Worm (Caenorhabditis elegans) whole organism, midembryonic: Measurements from ENCODE around the gene F35H12.6.

ENCODE experiments used
- T22C8.4 ChIP-seq: fragments of 200-800 bp; sonication (Bioruptor generic); IDR thresholded peaks from 2 replicates; pipeline ENCODE4 v1.3.6; 2022; ENCODE audit warnings: missing genetic modification characterization, missing compliant biosample characterization
- cog-1 ChIP-seq: sonication (generic microtip); optimal IDR thresholded peaks from 2 replicates; lab custom pipeline; 2016; ENCODE audit warnings: missing genetic modification characterization, missing compliant biosample characterization
- flt-1 ChIP-seq: fragments of 200-800 bp; sonication (Bioruptor generic); IDR thresholded peaks from 2 replicates; pipeline ENCODE4 v1.3.6; 2022; ENCODE audit warnings: missing genetic modification characterization, missing compliant biosample characterization
- klf-2 ChIP-seq: fragments of 200-800 bp; sonication (Bioruptor generic); conservative IDR thresholded peaks from 2 replicates; pipeline ENCODE4 v1.3.6; 2022; ENCODE audit warnings: missing genetic modification reagents, missing genetic modification characterization, missing compliant biosample characterization
- med-1 ChIP-seq: sonication (generic microtip); optimal IDR thresholded peaks from 2 replicates; lab custom pipeline; 2017; ENCODE audit warnings: missing genetic modification characterization, mild to moderate bottlenecking, missing compliant biosample characterization, antibody characterized with exemption, missing genetic modification reagents; ENCODE audit not compliant: insufficient read depth
- ref-1 ChIP-seq: fragments of 200-800 bp; sonication (Bioruptor generic); conservative IDR thresholded peaks from 2 replicates; pipeline ENCODE4 v1.3.6; 2022; ENCODE audit warnings: missing genetic modification reagents, missing genetic modification characterization, missing compliant biosample characterization
- tab-1 ChIP-seq: fragments of 200-800 bp; sonication (Bioruptor generic); IDR thresholded peaks from 2 replicates; pipeline ENCODE4 v1.3.6; 2022; ENCODE audit warnings: missing genetic modification characterization, missing compliant biosample characterization
- ztf-23 ChIP-seq: fragments of 200-800 bp; sonication (Bioruptor generic); IDR thresholded peaks from 2 replicates; pipeline ENCODE4 v1.3.6; 2022; ENCODE audit warnings: missing genetic modification reagents, missing genetic modification characterization, missing compliant biosample characterization
- ztf-29 ChIP-seq: fragments of 200-800 bp; sonication (Bioruptor generic); IDR thresholded peaks from 2 replicates; pipeline ENCODE4 v1.3.6; 2022; ENCODE audit warnings: missing genetic modification reagents, missing genetic modification characterization, missing compliant biosample characterization

Gene F35H12.6

DNA sequence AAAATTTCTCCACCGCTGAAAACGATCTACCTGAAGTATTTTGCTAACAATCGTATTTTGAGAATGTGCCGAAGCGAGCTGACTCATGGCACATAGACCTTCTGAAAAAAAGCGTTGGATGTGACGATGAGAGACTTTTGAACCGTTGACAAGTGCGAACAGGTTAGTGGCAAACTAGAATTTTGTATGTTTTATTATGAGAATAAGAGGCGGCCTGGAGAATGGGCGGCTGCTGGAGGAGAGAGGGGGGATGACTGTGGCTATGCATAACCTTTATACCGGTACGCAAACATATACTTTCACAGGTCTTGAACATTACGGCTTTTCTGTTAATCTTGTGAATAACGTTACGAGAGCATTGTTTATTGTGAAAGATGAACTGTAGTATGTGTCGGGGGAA, 24.8 kb upstream of the F35H12.6 start, which contains the start of gene mam-1:
Gene mam-1, minus strand, starts transcription at position 101 of the 400 bp plus-strand sequence.
- TF ChIP-seq med-1 (GFP tag; lab: Kevin White, UChicago) (no peak), ztf-29 (GFP tag; lab: Robert Waterston, UW) (no peak), tab-1 (GFP tag; lab: Robert Waterston, UW) (no peak), T22C8.4 (GFP tag; lab: Robert Waterston, UW) (no peak), ref-1 (GFP tag; lab: Robert Waterston, UW) (no peak), cog-1 (tag; lab: Kevin White, UChicago) (no peak), klf-2 (no peak), flt-1 (no peak), ztf-23 (GFP tag; lab: Robert Waterston, UW) (no peak)

ce11 chrX:897948-898347, 15.1 kb upstream of the F35H12.6 start, which contains the start of gene mab-7:
TSS of gene mab-7 (minus strand) at chrX:898048.
- TF ChIP-seq ztf-29 (GFP tag; lab: Robert Waterston, UW) (no peak), ztf-23 (GFP tag; lab: Robert Waterston, UW) (no peak), med-1 (GFP tag; lab: Kevin White, UChicago) (no peak), tab-1 (GFP tag; lab: Robert Waterston, UW) (no peak), klf-2 (no peak), flt-1 (no peak), cog-1 (tag; lab: Kevin White, UChicago) (no peak)

- TF ChIP-seq ztf-23 (GFP tag; lab: Robert Waterston, UW) (no peak), T22C8.4 (GFP tag; lab: Robert Waterston, UW) (no peak), flt-1 (no peak), tab-1 (GFP tag; lab: Robert Waterston, UW) (no peak), klf-2 (no peak), ref-1 (GFP tag; lab: Robert Waterston, UW) (no peak), ztf-29 (GFP tag; lab: Robert Waterston, UW) (no peak), med-1 (GFP tag; lab: Kevin White, UChicago) (no peak), cog-1 (tag; lab: Kevin White, UChicago) (no peak)
These were observed 10.6 kb upstream of the F35H12.6 start, which contains the start of gene ZC13.10 for ce11 chrX:902512-902911. TSS of gene ZC13.10 (minus strand) at chrX:902612.

DNA sequence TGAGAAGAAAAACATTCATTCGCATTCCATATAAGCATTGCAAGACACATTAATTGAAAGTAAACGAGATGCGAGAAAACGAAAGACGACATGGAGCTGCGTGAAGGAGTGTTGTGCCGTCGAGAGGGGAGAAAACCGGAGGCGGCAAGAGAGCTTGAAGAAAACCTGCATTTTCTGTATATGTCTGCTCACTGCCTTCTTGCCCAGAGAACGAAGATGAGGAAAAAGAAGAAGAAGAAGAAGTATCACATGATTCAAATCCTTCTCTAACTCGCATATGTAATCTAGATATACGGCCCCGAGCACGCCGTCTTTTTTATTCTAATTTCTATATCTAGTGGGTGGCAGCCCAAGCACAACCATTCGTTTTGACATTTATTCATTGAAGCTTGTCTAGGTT, 2.8 kb upstream of the F35H12.6 start:
- TF ChIP-seq flt-1 (no peak), ztf-23 (GFP tag; lab: Robert Waterston, UW) (no peak), klf-2 (no peak), cog-1 (tag; lab: Kevin White, UChicago) (no peak), tab-1 (GFP tag; lab: Robert Waterston, UW) (no peak), T22C8.4 (GFP tag; lab: Robert Waterston, UW) (no peak), med-1 (GFP tag; lab: Kevin White, UChicago) (no peak), ref-1 (GFP tag; lab: Robert Waterston, UW) (no peak), ztf-29 (GFP tag; lab: Robert Waterston, UW) (no peak)

DNA sequence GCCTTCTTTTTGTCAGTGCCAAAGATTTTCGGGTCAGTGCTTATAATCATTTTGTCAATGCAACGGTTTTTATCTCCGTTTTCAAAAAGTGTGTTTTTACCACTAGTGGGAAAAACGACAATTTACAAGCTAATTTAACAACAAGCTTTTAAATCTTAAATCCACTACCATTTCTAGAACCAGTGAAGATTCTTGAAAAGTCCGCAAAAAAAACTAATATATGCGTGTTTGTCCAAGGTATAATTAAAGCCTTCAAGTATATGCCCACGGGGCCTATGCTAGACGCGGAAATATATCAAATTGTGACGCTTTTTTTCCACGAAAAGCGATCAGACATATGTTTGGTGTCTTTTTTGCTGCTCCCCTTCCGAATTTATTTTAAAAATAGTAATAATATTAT, 526 bp upstream of the F35H12.6 start:
- TF ChIP-seq ztf-29 (GFP tag; lab: Robert Waterston, UW): no peak
- TF ChIP-seq ztf-23 (GFP tag; lab: Robert Waterston, UW): no peak
- no peak for TF ChIP-seq ref-1 (GFP tag; lab: Robert Waterston, UW)
- TF ChIP-seq med-1 (GFP tag; lab: Kevin White, UChicago): no peak
- TF ChIP-seq flt-1: no peak
- TF ChIP-seq cog-1 (tag; lab: Kevin White, UChicago): no peak
- TF ChIP-seq klf-2: no peak
- no peak for TF ChIP-seq tab-1 (GFP tag; lab: Robert Waterston, UW)
- no peak for TF ChIP-seq T22C8.4 (GFP tag; lab: Robert Waterston, UW)

DNA sequence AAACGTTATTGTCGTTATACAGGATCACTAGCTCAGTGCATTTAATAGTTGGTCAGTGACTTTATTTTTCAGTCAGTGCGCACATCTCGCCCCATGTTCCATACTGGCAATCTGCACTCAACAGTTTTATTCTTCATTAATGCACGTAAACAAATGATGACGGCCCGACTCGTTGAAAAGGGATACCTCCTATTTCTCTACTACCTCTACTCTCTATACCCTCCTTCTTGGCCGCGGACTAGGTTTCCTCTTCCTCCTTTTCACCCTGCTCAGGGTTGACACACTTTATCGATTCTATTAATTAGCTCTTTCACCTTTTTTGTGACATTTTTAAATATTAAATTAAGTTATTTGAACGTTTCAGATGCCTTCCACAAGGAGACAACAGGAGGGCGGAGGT, 2.4 kb downstream of the F35H12.6 start, which contains the start of gene sel-12:
Gene sel-12, plus strand, starts transcription at position 358 of the 400 bp plus-strand sequence.
- TF ChIP-seq klf-2: no peak
- TF ChIP-seq ztf-23 (GFP tag; lab: Robert Waterston, UW): no peak
- TF ChIP-seq T22C8.4 (GFP tag; lab: Robert Waterston, UW): no peak
- no peak for TF ChIP-seq cog-1 (tag; lab: Kevin White, UChicago)
- TF ChIP-seq flt-1: no peak
- no peak for TF ChIP-seq ztf-29 (GFP tag; lab: Robert Waterston, UW)
- TF ChIP-seq ref-1 (GFP tag; lab: Robert Waterston, UW): no peak
- no peak for TF ChIP-seq med-1 (GFP tag; lab: Kevin White, UChicago)
- no peak for TF ChIP-seq tab-1 (GFP tag; lab: Robert Waterston, UW)

- no peak for TF ChIP-seq ztf-29 (GFP tag; lab: Robert Waterston, UW)
- no peak for TF ChIP-seq ref-1 (GFP tag; lab: Robert Waterston, UW)
- TF ChIP-seq flt-1: no peak
- TF ChIP-seq tab-1 (GFP tag; lab: Robert Waterston, UW): no peak
- no peak for TF ChIP-seq cog-1 (tag; lab: Kevin White, UChicago)
- TF ChIP-seq ztf-23 (GFP tag; lab: Robert Waterston, UW): no peak
- TF ChIP-seq T22C8.4 (GFP tag; lab: Robert Waterston, UW): no peak
- TF ChIP-seq med-1 (GFP tag; lab: Kevin White, UChicago): no peak
- no peak for TF ChIP-seq klf-2
These were observed 5.0 kb downstream of the F35H12.6 start, which contains the start of gene F35H12.5 for ce11 chrX:918097-918496. TSS of gene F35H12.5 (plus strand) at chrX:918397.

- TF ChIP-seq med-1 (GFP tag; lab: Kevin White, UChicago): no peak
- no peak for TF ChIP-seq T22C8.4 (GFP tag; lab: Robert Waterston, UW)
- no peak for TF ChIP-seq ztf-29 (GFP tag; lab: Robert Waterston, UW)
- no peak for TF ChIP-seq klf-2
- TF ChIP-seq ref-1 (GFP tag; lab: Robert Waterston, UW): no peak
- no peak for TF ChIP-seq ztf-23 (GFP tag; lab: Robert Waterston, UW)
- no peak for TF ChIP-seq cog-1 (tag; lab: Kevin White, UChicago)
- no peak for TF ChIP-seq tab-1 (GFP tag; lab: Robert Waterston, UW)
- TF ChIP-seq flt-1: no peak
These were observed 11.5 kb downstream of the F35H12.6 start, which contains the start of the genes pifk-1 and tbc-11 for ce11 chrX:924495-925008. TSS of gene pifk-1 (minus strand) at chrX:924511. TSS of gene tbc-11 (plus strand) at chrX:924958.

DNA sequence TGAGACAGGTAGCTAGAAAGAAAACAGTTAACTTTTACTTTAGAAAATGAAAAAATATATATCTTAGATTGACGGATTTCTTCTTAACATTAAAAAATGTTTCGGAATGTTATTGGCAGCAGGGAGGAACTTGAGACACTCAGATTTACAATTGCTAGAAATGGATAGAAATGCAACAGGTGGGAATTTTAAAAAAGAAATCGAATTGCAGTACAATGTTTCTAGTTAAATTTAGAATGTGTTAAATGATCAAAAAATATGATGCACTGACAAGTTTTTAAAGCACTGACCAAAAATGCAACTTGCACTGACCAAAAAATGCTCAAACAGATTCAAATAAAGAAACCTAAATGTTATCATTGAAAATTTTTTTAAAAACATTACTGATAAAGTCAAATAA, 13.0 kb downstream of the F35H12.6 start:
- TF ChIP-seq cog-1 (tag; lab: Kevin White, UChicago) (no peak), ztf-23 (GFP tag; lab: Robert Waterston, UW) (no peak), tab-1 (GFP tag; lab: Robert Waterston, UW) (no peak), T22C8.4 (GFP tag; lab: Robert Waterston, UW) (no peak), flt-1 (no peak), ref-1 (GFP tag; lab: Robert Waterston, UW) (no peak), med-1 (GFP tag; lab: Kevin White, UChicago) (no peak), klf-2 (no peak), ztf-29 (GFP tag; lab: Robert Waterston, UW) (no peak)
